Fruit fly (Drosophila melanogaster): Measurements from ENCODE around the gene CG31269.

Gene CG31269

DNA sequence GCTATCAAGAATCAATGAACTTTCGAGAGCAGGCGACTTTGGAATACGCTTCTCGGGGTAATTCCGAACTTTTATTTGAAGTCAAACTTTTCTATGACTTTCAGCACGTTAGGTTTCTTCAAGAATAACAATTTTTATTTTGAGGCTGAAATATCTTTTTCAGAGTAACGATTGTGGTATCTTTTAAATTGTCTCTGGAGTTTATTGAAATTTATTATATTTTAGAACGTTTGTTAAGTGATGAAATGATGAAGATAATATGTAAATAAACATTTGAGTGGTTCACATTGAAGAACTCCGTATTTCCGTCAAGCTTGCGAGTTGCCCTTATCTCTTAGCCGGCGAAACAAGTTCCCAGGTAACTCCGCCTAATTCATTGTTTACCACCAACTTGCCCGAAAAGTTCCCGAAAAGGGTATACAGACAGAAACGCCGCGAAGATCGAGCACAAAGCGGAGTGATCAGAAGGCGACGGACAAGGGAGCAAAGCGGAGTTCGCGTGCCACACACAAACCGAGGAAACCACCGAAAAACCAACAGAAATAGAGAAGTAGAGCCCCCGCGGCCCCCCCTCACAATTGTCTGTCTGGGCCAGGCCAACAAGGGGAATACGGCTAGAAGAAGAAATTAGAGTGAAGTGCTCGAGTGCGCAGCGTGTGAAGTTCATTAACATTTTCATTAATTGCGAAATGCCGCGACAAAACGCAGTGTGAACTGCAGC lies 9.2 kb upstream of the CG31269 start (continued):
- no peak for TF ChIP-seq nau (GFP tag; optimal IDR thresholded peaks at IDR 0.05)
- TF ChIP-seq gcm (GFP tag; optimal IDR thresholded peaks at IDR 0.05), result peak; percentile 12
- TF ChIP-seq Lpt (GFP tag; optimal IDR thresholded peaks at IDR 0.05), result no peak
- TF ChIP-seq CG14050 (GFP tag; IDR thresholded peaks at IDR 0.05), result no peak
- no peak for TF ChIP-seq CG1529 (GFP tag; optimal IDR thresholded peaks at IDR 0.05)
- TF ChIP-seq CG32772 (GFP tag; IDR thresholded peaks at IDR 0.05), result no peak
- TF ChIP-seq CG11456 (GFP tag; IDR thresholded peaks at IDR 0.05), result no peak
- no peak for TF ChIP-seq CG3065 (GFP tag; optimal IDR thresholded peaks at IDR 0.05)
- no peak for TF ChIP-seq CG4404 (GFP tag; IDR thresholded peaks at IDR 0.05)
- no peak for TF ChIP-seq CG11247 (GFP tag; IDR thresholded peaks at IDR 0.05)
- no peak for TF ChIP-seq bab2 (GFP tag; optimal IDR thresholded peaks at IDR 0.05)
- TF ChIP-seq bigmax (GFP tag; optimal IDR thresholded peaks at IDR 0.05), result no peak
- TF ChIP-seq stc (GFP tag; IDR thresholded peaks at IDR 0.05), result no peak
- peak; percentile 11 for TF ChIP-seq CG8359 (GFP tag; optimal IDR thresholded peaks at IDR 0.05; ENCODE audit: borderline replicate concordance)
- no peak for TF ChIP-seq ham (GFP tag; IDR thresholded peaks at IDR 0.05)
- no peak for TF ChIP-seq exex (tag; optimal IDR thresholded peaks at IDR 0.05)
- no peak for TF ChIP-seq wor (GFP tag; IDR thresholded peaks at IDR 0.05)
- TF ChIP-seq lab (GFP tag; optimal IDR thresholded peaks at IDR 0.05), result no peak
- no peak for TF ChIP-seq CG33557 (GFP tag; optimal IDR thresholded peaks at IDR 0.05)
- TF ChIP-seq ato (GFP tag; IDR thresholded peaks at IDR 0.05; ENCODE audit: partially characterized antibody), result no peak
- peak; percentile 40 for TF ChIP-seq CG7839 (tag; optimal IDR thresholded peaks at IDR 0.05)
- TF ChIP-seq Ravus (GFP tag; IDR thresholded peaks at IDR 0.05), result no peak
- peak; percentile 39 for TF ChIP-seq Blimp-1 (GFP tag; optimal IDR thresholded peaks at IDR 0.05)
- TF ChIP-seq CG4820 (GFP tag; optimal IDR thresholded peaks at IDR 0.05), result no peak
- TF ChIP-seq dmrt99B (tag; optimal IDR thresholded peaks at IDR 0.05), result no peak
- TF ChIP-seq cas (GFP tag; IDR thresholded peaks at IDR 0.05), result no peak
- no peak for TF ChIP-seq gce (GFP tag; IDR thresholded peaks at IDR 0.05)
- no peak for TF ChIP-seq Max (GFP tag; optimal IDR thresholded peaks at IDR 0.05)
- TF ChIP-seq mirr (GFP tag; optimal IDR thresholded peaks at IDR 0.05), result no peak
- TF ChIP-seq fd96Cb (tag; optimal IDR thresholded peaks at IDR 0.05), result no peak
- no peak for TF ChIP-seq CG10321 (GFP tag; IDR thresholded peaks at IDR 0.05)
- no peak for TF ChIP-seq NC2β (GFP tag; optimal IDR thresholded peaks at IDR 0.05)
- no peak for TF ChIP-seq C15 (GFP tag; IDR thresholded peaks at IDR 0.05)
- no peak for TF ChIP-seq Sin3A (optimal IDR thresholded peaks at IDR 0.05)
- TF ChIP-seq dm (GFP tag; optimal IDR thresholded peaks at IDR 0.05), result no peak
- no peak for TF ChIP-seq h (optimal IDR thresholded peaks at IDR 0.05)
- no peak for TF ChIP-seq sim (GFP tag; IDR thresholded peaks at IDR 0.05)
- TF ChIP-seq CG9797 (GFP tag; optimal IDR thresholded peaks at IDR 0.05), result no peak
- TF ChIP-seq CG14860 (GFP tag; IDR thresholded peaks at IDR 0.05; ENCODE audit: partially characterized antibody), result no peak
- TF ChIP-seq gt (GFP tag; IDR thresholded peaks at IDR 0.05), result no peak
- peak; percentile 75 for TF ChIP-seq CG18262 (tag; optimal IDR thresholded peaks at IDR 0.05)
- no peak for TF ChIP-seq CG34376 (GFP tag; optimal IDR thresholded peaks at IDR 0.05)
- no peak for TF ChIP-seq Hmr (GFP tag; optimal IDR thresholded peaks at IDR 0.05)
- TF ChIP-seq lola (GFP tag; optimal IDR thresholded peaks at IDR 0.05), result peak in 1 of 3 experiments; percentile 60
- TF ChIP-seq CG12236 (GFP tag; optimal IDR thresholded peaks at IDR 0.05), result no peak
- no peak for TF ChIP-seq CG18011 (GFP tag; optimal IDR thresholded peaks at IDR 0.05)
- TF ChIP-seq Fer2 (tag; optimal IDR thresholded peaks at IDR 0.05), result no peak
- no peak for TF ChIP-seq CG15696 (tag; optimal IDR thresholded peaks at IDR 0.05)
- no peak for TF ChIP-seq Camta (GFP tag; optimal IDR thresholded peaks at IDR 0.05)
- TF ChIP-seq Lhr (GFP tag; optimal IDR thresholded peaks at IDR 0.05), result no peak
- TF ChIP-seq fd64A (GFP tag; optimal IDR thresholded peaks at IDR 0.05), result no peak

All from whole organism, embryonic.